Fruit fly (Drosophila melanogaster): Measurements from ENCODE around the gene Rilpl.

Rilpl gene

DNA sequence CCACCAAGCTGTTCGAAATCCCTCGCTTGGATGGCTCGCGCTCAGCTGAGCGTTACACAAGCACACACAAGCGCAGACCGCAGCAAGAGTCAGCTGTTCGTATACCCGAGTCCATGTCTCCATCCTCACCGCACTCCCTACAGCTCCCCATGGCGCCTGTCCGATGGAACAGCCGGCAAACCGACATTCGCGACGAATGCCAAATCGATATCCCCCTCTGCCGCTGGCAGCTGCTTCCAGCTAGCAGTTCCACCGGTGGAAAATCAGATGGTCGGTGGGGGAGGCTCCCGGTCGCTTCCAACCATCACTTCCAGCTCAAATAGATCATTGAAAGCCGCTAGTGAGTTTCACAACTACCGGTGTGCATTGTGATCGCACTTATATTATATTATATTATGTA is 17.5 kb downstream of the Rilpl start:
- TF ChIP-seq ss (GFP tag; optimal IDR thresholded peaks at IDR 0.05), result no peak
- no peak for TF ChIP-seq cyc (GFP tag; optimal IDR thresholded peaks at IDR 0.05)
- peak; percentile 21 for TF ChIP-seq Eip78C (GFP tag)
- TF ChIP-seq lz (GFP tag; optimal IDR thresholded peaks at IDR 0.05), result no peak

DNA sequence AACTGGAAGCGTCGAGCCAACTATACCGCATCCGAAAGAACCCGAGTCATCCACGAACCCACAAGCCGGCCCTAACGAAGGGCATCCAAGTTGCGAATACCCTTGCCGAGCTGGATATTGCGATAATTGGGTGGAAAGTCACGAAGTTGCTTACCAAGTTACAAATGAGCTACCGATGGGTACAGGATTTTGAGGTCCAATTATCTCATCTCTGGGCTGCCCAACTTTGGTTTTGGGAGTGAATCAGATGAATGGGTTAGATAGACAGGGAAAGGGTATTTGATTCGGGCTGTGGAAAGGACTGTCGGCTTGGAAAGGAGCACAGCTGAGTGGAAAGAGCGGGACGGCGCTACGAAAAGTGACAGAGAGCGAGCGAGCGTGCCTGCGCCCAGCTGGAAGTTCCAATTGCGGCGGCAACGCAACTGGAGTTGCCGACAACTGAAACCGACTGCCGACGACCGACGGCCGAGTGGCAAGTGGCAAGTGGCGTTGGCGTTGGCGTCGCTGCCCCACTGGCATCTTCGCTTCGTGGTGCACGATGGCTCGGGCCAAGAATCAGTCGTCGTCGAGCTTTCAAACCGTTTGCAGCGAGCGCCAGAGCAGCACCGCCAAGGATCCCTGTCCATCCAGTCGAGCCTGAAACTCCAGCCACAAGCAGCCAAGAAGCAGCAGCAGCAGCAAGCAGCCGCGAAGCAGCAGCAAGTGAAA is 18.5 kb downstream of the Rilpl start:
- no peak for TF ChIP-seq vri (GFP tag; optimal IDR thresholded peaks at IDR 0.05)
- no peak for TF ChIP-seq Sox15 (GFP tag; optimal IDR thresholded peaks at IDR 0.05)
- TF ChIP-seq CG11902 (GFP tag; optimal IDR thresholded peaks at IDR 0.05), result peak; percentile 23
- TF ChIP-seq acj6 (GFP tag; optimal IDR thresholded peaks at IDR 0.05), result peak; percentile 37
- TF ChIP-seq CG4318 (GFP tag; optimal IDR thresholded peaks at IDR 0.05), result no peak
- TF ChIP-seq CG6808 (GFP tag; optimal IDR thresholded peaks at IDR 0.05), result peak; percentile 45
- peak; percentile 55 for TF ChIP-seq CG10669 (GFP tag; optimal IDR thresholded peaks at IDR 0.05)
- TF ChIP-seq Eip78C (GFP tag), result peak; percentile 75
- TF ChIP-seq ss (GFP tag; optimal IDR thresholded peaks at IDR 0.05), result peak; percentile 16 to 17
- peak; percentile 27 for TF ChIP-seq Ets96B (tag; optimal IDR thresholded peaks at IDR 0.05)
- peak; percentile 1 for TF ChIP-seq CG34406 (GFP tag; optimal IDR thresholded peaks at IDR 0.05)
- no peak for TF ChIP-seq salr (GFP tag; optimal IDR thresholded peaks at IDR 0.05)
- peak; percentile 9 for TF ChIP-seq Sox14 (GFP tag; optimal IDR thresholded peaks at IDR 0.05)
- TF ChIP-seq CG8119 (GFP tag; IDR thresholded peaks at IDR 0.05), result no peak
- TF ChIP-seq svp (GFP tag), result peak; percentile 76
- TF ChIP-seq CG16779 (tag; optimal IDR thresholded peaks at IDR 0.05), result no peak
- TF ChIP-seq Hr39 (GFP tag; optimal IDR thresholded peaks at IDR 0.05), result peak; percentile 21
- peak; percentile 27 for TF ChIP-seq Eip75B (GFP tag; optimal IDR thresholded peaks at IDR 0.05)
- TF ChIP-seq Met (GFP tag; optimal IDR thresholded peaks at IDR 0.05), result peak; percentile 33
- TF ChIP-seq CG7368 (GFP tag; optimal IDR thresholded peaks at IDR 0.05), result peak; percentile 50
- peak; percentile 23 for TF ChIP-seq CG9139 (GFP tag; optimal IDR thresholded peaks at IDR 0.05)
- TF ChIP-seq CG32006 (GFP tag; optimal IDR thresholded peaks at IDR 0.05), result peak; percentile 22
- TF ChIP-seq esn (GFP tag; optimal IDR thresholded peaks at IDR 0.05), result peak; percentile 37
- TF ChIP-seq cyc (GFP tag; optimal IDR thresholded peaks at IDR 0.05), result peak; percentile 47
- TF ChIP-seq net (GFP tag; optimal IDR thresholded peaks at IDR 0.05), result no peak
- no peak for TF ChIP-seq fkh (GFP tag; optimal IDR thresholded peaks at IDR 0.05)
- peak; percentile 25 for TF ChIP-seq pdm3 (GFP tag; optimal IDR thresholded peaks at IDR 0.05)
- TF ChIP-seq Ets21C (GFP tag; optimal IDR thresholded peaks at IDR 0.05), result no peak
- no peak for TF ChIP-seq CG8632 (GFP tag; optimal IDR thresholded peaks at IDR 0.05)
- peak; percentile 10; the same call in 1 of the 3 replicates for TF ChIP-seq eg (GFP tag; IDR thresholded peaks at IDR 0.05)
- TF ChIP-seq Lpt (GFP tag; optimal IDR thresholded peaks at IDR 0.05), result no peak
- peak; percentile 1 for TF ChIP-seq CG3032 (tag; optimal IDR thresholded peaks at IDR 0.05)
- no peak for TF ChIP-seq CG6276 (GFP tag; optimal IDR thresholded peaks at IDR 0.05)
- TF ChIP-seq Eip93F (GFP tag; optimal IDR thresholded peaks at IDR 0.05), result no peak
- TF ChIP-seq fd59A (GFP tag; optimal IDR thresholded peaks at IDR 0.05), result no peak
- TF ChIP-seq CG1621 (tag; optimal IDR thresholded peaks at IDR 0.05), result no peak
- peak; percentile 27 for TF ChIP-seq CG31627 (GFP tag; optimal IDR thresholded peaks at IDR 0.05)
- peak; percentile 70 for TF ChIP-seq Blimp-1 (GFP tag; optimal IDR thresholded peaks at IDR 0.05)
- peak; percentile 56 for TF ChIP-seq topi (GFP tag; optimal IDR thresholded peaks at IDR 0.05)
- TF ChIP-seq CG8319 (GFP tag; optimal IDR thresholded peaks at IDR 0.05), result no peak
- peak; percentile 24 for TF ChIP-seq OdsH (GFP tag; optimal IDR thresholded peaks at IDR 0.05)
- peak; percentile 36; the same call in 1 of the 3 replicates for TF ChIP-seq CG6163 (GFP tag; IDR thresholded peaks at IDR 0.05)
- no peak for TF ChIP-seq Hr4 (GFP tag; optimal IDR thresholded peaks at IDR 0.05)
- no peak for TF ChIP-seq dsx (GFP tag; optimal IDR thresholded peaks at IDR 0.05; ENCODE audit: poor library complexity, severe bottlenecking)
- TF ChIP-seq Smox (GFP tag; optimal IDR thresholded peaks at IDR 0.05), result peak; percentile 23
- peak; percentile 38 for TF ChIP-seq CG6792 (GFP tag; optimal IDR thresholded peaks at IDR 0.05)
- no peak for TF ChIP-seq spab (GFP tag; optimal IDR thresholded peaks at IDR 0.05)
- no peak for TF ChIP-seq fd85E (GFP tag; optimal IDR thresholded peaks at IDR 0.05)
